Fruit fly (Drosophila melanogaster) whole organism, wandering third instar larva: ENCODE measurements around the gene CG32695.
A peak's percentile ranks its signal among the peaks of the same experiment; 100 is the strongest.

Experiments
- Abd-B ChIP-seq: fragments of >200 bp; optimal IDR thresholded peaks from 2 replicates; lab custom pipeline; 2017; ENCODE audit warnings: missing biosample characterization, missing genetic modification characterization
- CG32264 ChIP-seq: fragments of 200-800 bp; sonication (Bioruptor generic); optimal IDR thresholded peaks from 2 replicates; lab custom pipeline; 2016; ENCODE audit warnings: missing biosample characterization, missing genetic modification characterization
- CrebA ChIP-seq: fragments of 200-800 bp; sonication (Bioruptor generic); optimal IDR thresholded peaks from 2 replicates; lab custom pipeline; 2016; ENCODE audit warnings: missing biosample characterization, mild to moderate bottlenecking, missing genetic modification characterization, borderline replicate concordance
- Dfd ChIP-seq: fragments of >200 bp; optimal IDR thresholded peaks from 2 replicates; lab custom pipeline; 2017; ENCODE audit warnings: missing biosample characterization, missing genetic modification characterization
- GATAd ChIP-seq: sonication (Bioruptor generic); optimal IDR thresholded peaks from 2 replicates; lab custom pipeline; 2016; ENCODE audit warnings: missing biosample characterization, missing genetic modification characterization
- Hr78 ChIP-seq: fragments of >200 bp; optimal IDR thresholded peaks from 2 replicates; lab custom pipeline; 2017; ENCODE audit warnings: missing biosample characterization, missing genetic modification characterization
- Hr83 ChIP-seq: fragments of 200-300 bp; sonication (Bioruptor generic); optimal IDR thresholded peaks from 2 replicates; lab custom pipeline; 2016; ENCODE audit warnings: missing biosample characterization, mild to moderate bottlenecking, missing genetic modification characterization, moderate library complexity; ENCODE audit not compliant: poor library complexity, severe bottlenecking
- Myc ChIP-seq: fragments of >200 bp; optimal IDR thresholded peaks from 2 replicates; lab custom pipeline; 2017
- OdsH ChIP-seq: fragments of 200-800 bp; sonication (Bioruptor generic); optimal IDR thresholded peaks from 2 replicates; lab custom pipeline; 2016; ENCODE audit warnings: missing biosample characterization, mild to moderate bottlenecking, missing genetic modification characterization
- Rel ChIP-seq, 2 experiments: fragments of 200-800 bp; sonication (Bioruptor generic) in 1 of 2; optimal IDR thresholded peaks; 2 replicates in 1 of 2; 3 replicates in 1 of 2; lab custom pipeline; 2016 to 2019; ENCODE audit warnings: mild to moderate bottlenecking in 2 of 2, missing biosample characterization in 2 of 2, missing genetic modification characterization in 2 of 2, moderate library complexity in 1 of 2
- Sp1 ChIP-seq: fragments of 200-800 bp; sonication (Bioruptor generic); optimal IDR thresholded peaks from 3 replicates; lab custom pipeline; 2019; ENCODE audit warnings: missing biosample characterization, mild to moderate bottlenecking, missing genetic modification characterization, moderate library complexity
- br ChIP-seq: fragments of 200-800 bp; sonication (Bioruptor generic); optimal IDR thresholded peaks from 2 replicates; lab custom pipeline; 2016; ENCODE audit warnings: missing biosample characterization, missing genetic modification characterization
- dl ChIP-seq, 2 experiments: fragments of 175-275, 200-275 bp in 1 of 2; fragments of 200-275 bp in 1 of 2; sonication (Bioruptor generic); optimal IDR thresholded peaks; lab custom pipeline; 2018; ENCODE audit warnings: mild to moderate bottlenecking in 2 of 2, missing biosample characterization in 2 of 2, missing genetic modification characterization in 2 of 2, moderate library complexity in 2 of 2; ENCODE audit not compliant: partially characterized antibody in 2 of 2, insufficient read depth in 1 of 2
- dmrt93B ChIP-seq: fragments of 200-800 bp; sonication (Bioruptor generic); optimal IDR thresholded peaks from 2 replicates; lab custom pipeline; 2018; ENCODE audit warnings: missing biosample characterization, mild to moderate bottlenecking, missing genetic modification characterization
- dsf ChIP-seq: sonication (Bioruptor generic); optimal IDR thresholded peaks from 2 replicates; lab custom pipeline; 2016; ENCODE audit warnings: missing biosample characterization, missing genetic modification characterization, borderline replicate concordance
- foxo ChIP-seq, 2 experiments: fragments of 200-800 bp; sonication (Bioruptor generic); optimal IDR thresholded peaks; 2 replicates in 1 of 2; 3 replicates in 1 of 2; lab custom pipeline; 2016 to 2017; ENCODE audit warnings: missing biosample characterization in 2 of 2, missing genetic modification characterization in 2 of 2
- fru ChIP-seq: fragments of 200-800 bp; sonication (Bioruptor generic); optimal IDR thresholded peaks from 3 replicates; lab custom pipeline; 2016; ENCODE audit warnings: missing biosample characterization, mild to moderate bottlenecking, missing genetic modification characterization
- h ChIP-seq: fragments of 200-800 bp; sonication (Bioruptor generic); optimal IDR thresholded peaks from 3 replicates; lab custom pipeline; 2016; ENCODE audit warnings: missing biosample characterization, mild to moderate bottlenecking, missing genetic modification characterization
- lola ChIP-seq: fragments of >200 bp; optimal IDR thresholded peaks from 2 replicates; lab custom pipeline; 2017; ENCODE audit warnings: missing biosample characterization, missing genetic modification characterization
- pan ChIP-seq: fragments of >200 bp; optimal IDR thresholded peaks from 2 replicates; lab custom pipeline; 2017
- psq ChIP-seq: fragments of 200-800 bp; sonication (Bioruptor generic); optimal IDR thresholded peaks from 3 replicates; lab custom pipeline; 2017; ENCODE audit warnings: missing biosample characterization, mild to moderate bottlenecking, missing genetic modification characterization, moderate library complexity
- rgr ChIP-seq: fragments of 200-800 bp; sonication (Bioruptor generic); optimal IDR thresholded peaks from 3 replicates; lab custom pipeline; 2016; ENCODE audit warnings: missing biosample characterization, mild to moderate bottlenecking, missing genetic modification characterization
- tai ChIP-seq: sonication (Bioruptor generic); optimal IDR thresholded peaks from 2 replicates; lab custom pipeline; 2016; ENCODE audit warnings: missing biosample characterization, missing genetic modification characterization
- usp ChIP-seq: fragments of >200 bp; optimal IDR thresholded peaks from 2 replicates; lab custom pipeline; 2017; ENCODE audit warnings: missing biosample characterization, missing genetic modification characterization
- woc ChIP-seq: sonication (Bioruptor generic); optimal IDR thresholded peaks from 2 replicates; lab custom pipeline; 2016; ENCODE audit warnings: missing biosample characterization, mild to moderate bottlenecking, missing genetic modification characterization

CG32695 gene

dm6 chrX:9868510-9869248 lies 5.2 kb downstream of the CG32695 start, which contains the start of gene CG45060:
Gene CG45060, minus strand, starts transcription at chrX:9868568.
- TF ChIP-seq Rel (GFP tag; optimal IDR thresholded peaks at IDR 0.05; lab: Kevin White, UChicago) (no peak), Rel (tag; optimal IDR thresholded peaks at IDR 0.05; lab: Kevin White, UChicago) (peak; percentile 54), h (GFP tag; lab: Kevin White, UChicago) (peak; percentile 75), dsf (GFP tag; lab: Kevin White, UChicago) (no peak), dmrt93B (GFP tag; lab: Kevin White, UChicago) (no peak), OdsH (GFP tag; lab: Kevin White, UChicago) (no peak), rgr (GFP tag; lab: Kevin White, UChicago) (no peak), usp (no peak), GATAd (GFP tag; lab: Kevin White, UChicago) (no peak), Myc (lab: Kevin White, UChicago) (peak; percentile 26), Hr83 (GFP tag; lab: Kevin White, UChicago) (no peak), Abd-B (GFP tag; lab: Kevin White, UChicago) (no peak)

- TF ChIP-seq Rel (GFP tag; optimal IDR thresholded peaks at IDR 0.05; lab: Kevin White, UChicago) (no peak), Rel (tag; optimal IDR thresholded peaks at IDR 0.05; lab: Kevin White, UChicago) (peak; percentile 31), Hr78 (no peak)
These were observed 9.0 kb downstream of the CG32695 start, which contains the start of gene Ser7 for dm6 chrX:9864882-9865281. Gene Ser7, plus strand, starts transcription at chrX:9865233.

- TF ChIP-seq rgr (GFP tag; lab: Kevin White, UChicago), result no peak
- TF ChIP-seq tai (GFP tag; lab: Kevin White, UChicago), result no peak
- no peak for TF ChIP-seq CrebA (GFP tag; lab: Kevin White, UChicago)
- TF ChIP-seq dl (GFP tag; optimal IDR thresholded peaks at IDR 0.05; lab: Kevin White, UChicago; ENCODE audit: insufficient read depth in 1 of 2, partially characterized antibody in 2 of 2), result no peak
- no peak for TF ChIP-seq foxo (GFP tag; optimal IDR thresholded peaks at IDR 0.05; lab: Kevin White, UChicago)
- no peak for TF ChIP-seq Hr83 (GFP tag; lab: Kevin White, UChicago)
- peak; percentile 14 for TF ChIP-seq Dfd (GFP tag; lab: Kevin White, UChicago)
These were observed 26.3 kb downstream of the CG32695 start for dm6 chrX:9847529-9847928.

- TF ChIP-seq Sp1 (GFP tag; lab: Kevin White, UChicago), result no peak
These were observed 40.8 kb downstream of the CG32695 start for dm6 chrX:9833028-9833427.

- TF ChIP-seq fru (peak; percentile 6), CG32264 (GFP tag; lab: Kevin White, UChicago) (no peak), psq (GFP tag; lab: Kevin White, UChicago) (no peak), lola (GFP tag; lab: Kevin White, UChicago) (no peak), pan (lab: Kevin White, UChicago) (no peak), foxo (GFP tag; optimal IDR thresholded peaks at IDR 0.05; lab: Kevin White, UChicago) (peak in 1 of 2 experiments; percentile 5), rgr (GFP tag; lab: Kevin White, UChicago) (no peak), woc (no peak), br (GFP tag; lab: Kevin White, UChicago) (no peak), Sp1 (GFP tag; lab: Kevin White, UChicago) (no peak)
These were observed 44.0 kb downstream of the CG32695 start for dm6 chrX:9829896-9830295.
